Worm (Caenorhabditis elegans) whole organism, L4 larva: ENCODE results near the gene srbc-50.

ENCODE experiments used
- F26F4.8 ChIP-seq: fragments of 200-800 bp; sonication (Bioruptor generic); conservative IDR thresholded peaks from 2 replicates; pipeline ENCODE4 v1.3.6; 2022; ENCODE audit warnings: missing genetic modification characterization, missing compliant biosample characterization
- F49E8.2 ChIP-seq: sonication (generic microtip); optimal IDR thresholded peaks from 2 replicates; lab custom pipeline; 2016; ENCODE audit warnings: missing compliant biosample characterization, mild to moderate bottlenecking, missing genetic modification characterization, borderline replicate concordance
- R02D3.7 ChIP-seq: fragments of 150-350 bp; sonication (generic microtip); optimal IDR thresholded peaks from 3 replicates; lab custom pipeline; 2014; ENCODE audit warnings: missing biosample characterization, missing genetic modification characterization
- T20F7.1 ChIP-seq: fragments of 200-800 bp; sonication (Bioruptor generic); optimal IDR thresholded peaks from 2 replicates; lab custom pipeline; 2018; ENCODE audit warnings: mild to moderate bottlenecking, missing genetic modification characterization, missing compliant biosample characterization
- Y48G9A.11 ChIP-seq: fragments of 200-800 bp; sonication (Bioruptor generic); IDR thresholded peaks from 2 replicates; pipeline ENCODE4 v1.3.6; 2022; ENCODE audit warnings: missing genetic modification reagents, missing genetic modification characterization, missing compliant biosample characterization
- Y75B8A.6 ChIP-seq: fragments of 200-800 bp; sonication (Bioruptor generic); IDR thresholded peaks from 2 replicates; pipeline ENCODE4 v1.3.6; 2022; ENCODE audit warnings: missing genetic modification reagents, missing genetic modification characterization, missing compliant biosample characterization
- ZK337.2 ChIP-seq: fragments of 200-800 bp; sonication (Bioruptor generic); IDR thresholded peaks from 2 replicates; pipeline ENCODE4 v1.3.6; 2022; ENCODE audit warnings: missing genetic modification reagents, missing genetic modification characterization, missing compliant biosample characterization
- aha-1 ChIP-seq: fragments of 150-350 bp; peaks from one replicate; lab custom pipeline; 2014; ENCODE audit warnings: missing biosample characterization, missing genetic modification characterization
- ama-1 ChIP-seq: fragments of 150-350 bp; optimal IDR thresholded peaks from 2 replicates; lab custom pipeline; 2014; ENCODE audit warnings: inconsistent platforms, mixed read lengths
- ceh-32 ChIP-seq: sonication (generic microtip); optimal IDR thresholded peaks from 2 replicates; lab custom pipeline; 2016; ENCODE audit warnings: mild to moderate bottlenecking, missing genetic modification characterization, missing compliant biosample characterization; ENCODE audit not compliant: poor library complexity
- ceh-44 ChIP-seq: fragments of 200-800 bp; sonication (Bioruptor generic); IDR thresholded peaks from 2 replicates; pipeline ENCODE4 v1.3.6; 2022; ENCODE audit warnings: missing genetic modification reagents, missing genetic modification characterization, missing compliant biosample characterization
- ceh-62 ChIP-seq: sonication (generic microtip); optimal IDR thresholded peaks from 2 replicates; lab custom pipeline; 2017; ENCODE audit warnings: missing biosample characterization, missing genetic modification characterization
- ceh-82 ChIP-seq: sonication (generic microtip); optimal IDR thresholded peaks from 2 replicates; lab custom pipeline; 2017; ENCODE audit warnings: missing biosample characterization, missing genetic modification characterization
- ces-1 ChIP-seq: fragments of 150-350 bp; sonication (generic microtip); optimal IDR thresholded peaks from 4 replicates; lab custom pipeline; 2014; ENCODE audit warnings: missing biosample characterization, missing genetic modification reagents, missing genetic modification characterization
- daf-16 ChIP-seq, 3 experiments: sonication (generic microtip); optimal IDR thresholded peaks; 2 replicates each; lab custom pipeline; 2016 to 2017; ENCODE audit warnings: missing genetic modification characterization in 3 of 3, missing genetic modification reagents in 3 of 3, mild to moderate bottlenecking in 2 of 3, missing compliant biosample characterization in 2 of 3, missing biosample characterization in 1 of 3, moderate library complexity in 1 of 3
- daf-8 ChIP-seq: fragments of 200-800 bp; sonication (Bioruptor generic); IDR thresholded peaks from 2 replicates; pipeline ENCODE4 v1.3.6; 2022; ENCODE audit warnings: missing genetic modification characterization, missing compliant biosample characterization
- dmd-8 ChIP-seq: fragments of 200-800 bp; sonication (Bioruptor generic); IDR thresholded peaks from 2 replicates; pipeline ENCODE4 v1.3.6; 2022; ENCODE audit warnings: missing genetic modification characterization, missing compliant biosample characterization
- dmd-9 ChIP-seq: fragments of 200-800 bp; sonication (Bioruptor generic); IDR thresholded peaks from 2 replicates; pipeline ENCODE4 v1.3.6; 2022; ENCODE audit warnings: missing genetic modification reagents, missing genetic modification characterization, missing compliant biosample characterization
- dpl-1 ChIP-seq: fragments of 150-350 bp; optimal IDR thresholded peaks from 2 replicates; lab custom pipeline; 2014; ENCODE audit warnings: missing biosample characterization, missing genetic modification reagents, missing genetic modification characterization
- dve-1 ChIP-seq: sonication (generic microtip); optimal IDR thresholded peaks from 2 replicates; lab custom pipeline; 2017; ENCODE audit warnings: antibody characterized with exemption, mild to moderate bottlenecking, missing genetic modification characterization, missing compliant biosample characterization; ENCODE audit not compliant: insufficient read depth
- fos-1 ChIP-seq: fragments of 150-350 bp; optimal IDR thresholded peaks from 2 replicates; lab custom pipeline; 2014; ENCODE audit warnings: missing biosample characterization, missing genetic modification characterization
- gei-8 ChIP-seq: fragments of 200-800 bp; sonication (Bioruptor generic); optimal IDR thresholded peaks from 2 replicates; lab custom pipeline; 2018; ENCODE audit warnings: mild to moderate bottlenecking, missing genetic modification characterization, missing compliant biosample characterization
- hlh-30 ChIP-seq: sonication (generic microtip); optimal IDR thresholded peaks from 2 replicates; lab custom pipeline; 2017; ENCODE audit warnings: antibody characterized with exemption, mild to moderate bottlenecking, missing genetic modification characterization, missing compliant biosample characterization; ENCODE audit not compliant: insufficient read depth
- lin-1 ChIP-seq: fragments of 200-800 bp; sonication (Bioruptor generic); IDR thresholded peaks from 2 replicates; pipeline ENCODE4 v1.3.6; 2022; ENCODE audit warnings: missing genetic modification reagents, missing genetic modification characterization, missing compliant biosample characterization
- lin-13 ChIP-seq: fragments of 150-350 bp; optimal IDR thresholded peaks from 2 replicates; lab custom pipeline; 2014; ENCODE audit warnings: missing biosample characterization, missing genetic modification reagents, missing genetic modification characterization
- lin-39 ChIP-seq: fragments of 150-350 bp; optimal IDR thresholded peaks from 2 replicates; lab custom pipeline; 2014; ENCODE audit warnings: missing biosample characterization, missing genetic modification reagents, missing genetic modification characterization
- madf-9 ChIP-seq: fragments of 200-800 bp; sonication (Bioruptor generic); conservative IDR thresholded peaks from 2 replicates; pipeline ENCODE4 v1.3.6; 2022; ENCODE audit warnings: missing genetic modification reagents, missing genetic modification characterization, missing compliant biosample characterization
- mdl-1 ChIP-seq, 2 experiments: fragments of 150-350 bp in 1 of 2; sonication (generic microtip) in 1 of 2; optimal IDR thresholded peaks; 2 replicates each; lab custom pipeline; 2014 to 2017; ENCODE audit warnings: missing biosample characterization in 2 of 2, missing genetic modification characterization in 2 of 2
- mep-1 ChIP-seq: fragments of 150-350 bp; sonication (generic microtip); optimal IDR thresholded peaks from 3 replicates; lab custom pipeline; 2014; ENCODE audit warnings: missing biosample characterization, missing genetic modification characterization
- mes-2 ChIP-seq: sonication (generic microtip); optimal IDR thresholded peaks from 2 replicates; lab custom pipeline; 2016; ENCODE audit warnings: missing genotype, mild to moderate bottlenecking, missing genetic modification characterization, missing compliant biosample characterization; ENCODE audit not compliant: poor library complexity, severe bottlenecking
- mxl-3 ChIP-seq: fragments of 200-800 bp; sonication (Bioruptor generic); optimal IDR thresholded peaks from 2 replicates; lab custom pipeline; 2018; ENCODE audit warnings: mild to moderate bottlenecking, missing genetic modification characterization, missing compliant biosample characterization
- nhr-28 ChIP-seq: fragments of 150-350 bp; optimal IDR thresholded peaks from 2 replicates; lab custom pipeline; 2014; ENCODE audit warnings: missing biosample characterization, missing genetic modification characterization
- nhr-41 ChIP-seq: fragments of 200-800 bp; sonication (Bioruptor generic); IDR thresholded peaks from 2 replicates; pipeline ENCODE4 v1.3.6; 2022; ENCODE audit warnings: missing genetic modification reagents, missing genetic modification characterization, missing compliant biosample characterization
- nhr-42 ChIP-seq: fragments of 200-800 bp; sonication (Bioruptor generic); IDR thresholded peaks from 2 replicates; pipeline ENCODE4 v1.3.6; 2022; ENCODE audit warnings: missing genetic modification characterization, missing compliant biosample characterization
- nhr-6 ChIP-seq: fragments of 150-350 bp; optimal IDR thresholded peaks from 2 replicates; lab custom pipeline; 2014; ENCODE audit warnings: missing biosample characterization, missing genetic modification characterization
- nhr-77 ChIP-seq: fragments of 150-350 bp; optimal IDR thresholded peaks from 2 replicates; lab custom pipeline; 2014; ENCODE audit warnings: missing biosample characterization, missing genetic modification characterization
- pqm-1 ChIP-seq: sonication (generic microtip); optimal IDR thresholded peaks from 2 replicates; lab custom pipeline; 2017; ENCODE audit warnings: missing biosample characterization, missing genetic modification characterization
- sdz-12 ChIP-seq: fragments of 200-800 bp; sonication (Bioruptor generic); optimal IDR thresholded peaks from 2 replicates; lab custom pipeline; 2018; ENCODE audit warnings: mild to moderate bottlenecking, missing genetic modification characterization, missing compliant biosample characterization
- snpc-1.2 ChIP-seq: fragments of 200-800 bp; sonication (Bioruptor generic); IDR thresholded peaks from 2 replicates; pipeline ENCODE4 v1.3.6; 2022; ENCODE audit warnings: missing genetic modification reagents, missing genetic modification characterization, missing compliant biosample characterization
- spr-1 ChIP-seq: sonication (generic microtip); optimal IDR thresholded peaks from 2 replicates; lab custom pipeline; 2016; ENCODE audit warnings: mild to moderate bottlenecking, missing genetic modification characterization, missing compliant biosample characterization
- tag-97 ChIP-seq: fragments of 200-800 bp; sonication (Bioruptor generic); IDR thresholded peaks from 2 replicates; pipeline ENCODE4 v1.3.6; 2022; ENCODE audit warnings: missing genetic modification characterization, missing compliant biosample characterization
- tra-1 ChIP-seq: fragments of 200-800 bp; sonication (Bioruptor generic); IDR thresholded peaks from 2 replicates; pipeline ENCODE4 v1.3.6; 2022; ENCODE audit warnings: missing genetic modification reagents, missing genetic modification characterization, missing compliant biosample characterization
- unc-62 ChIP-seq, 3 experiments: fragments of 150-350 bp in 1 of 3; sonication (generic microtip); optimal IDR thresholded peaks in 2 of 3; peaks in 1 of 3; 1 replicate in 1 of 3; 2 replicates in 2 of 3; lab custom pipeline; 2014 to 2017; ENCODE audit warnings: missing biosample characterization in 3 of 3, missing genetic modification characterization in 3 of 3, missing genetic modification reagents in 3 of 3, missing genotype in 1 of 3
- vab-7 ChIP-seq: fragments of 200-800 bp; sonication (Bioruptor generic); IDR thresholded peaks from 2 replicates; pipeline ENCODE4 v1.3.6; 2022; ENCODE audit warnings: missing genetic modification reagents, missing genetic modification characterization, missing compliant biosample characterization
- zip-11 ChIP-seq: fragments of 200-800 bp; sonication (Bioruptor generic); IDR thresholded peaks from 2 replicates; pipeline ENCODE4 v1.3.6; 2022; ENCODE audit warnings: missing genetic modification characterization, missing compliant biosample characterization
- ztf-7 ChIP-seq: fragments of 150-350 bp; optimal IDR thresholded peaks from 2 replicates; lab custom pipeline; 2014; ENCODE audit warnings: missing biosample characterization, missing genetic modification characterization

srbc-50 gene

ce11 chrV:15873762-15874161 lies 49.0 kb upstream of the srbc-50 start (continued):
- TF ChIP-seq Y48G9A.11 (peak; percentile 91), mep-1 (tag; lab: Kevin White, UChicago) (no peak), snpc-1.2 (GFP tag; lab: Robert Waterston, UW) (peak; percentile 92), zip-11 (GFP tag; lab: Robert Waterston, UW) (peak; percentile 85), unc-62 (GFP tag; optimal IDR thresholded peaks at IDR 0.05 in 1 of 2; lab: Kevin White, UChicago) (no peak), unc-62 (tag; optimal IDR thresholded peaks at IDR 0.05; lab: Kevin White, UChicago) (peak; percentile 54), daf-16 (GFP tag; optimal IDR thresholded peaks at IDR 0.05; lab: Kevin White, UChicago) (peak; percentile 75 to 97), daf-16 (tag; optimal IDR thresholded peaks at IDR 0.05; lab: Kevin White, UChicago) (peak; percentile 79), ceh-82 (tag; lab: Kevin White, UChicago) (no peak), pqm-1 (tag; lab: Kevin White, UChicago) (no peak), ZK337.2 (GFP tag; lab: Robert Waterston, UW) (peak; percentile 93), lin-1 (GFP tag; lab: Robert Waterston, UW) (peak; percentile 90), nhr-77 (peak; percentile 79), Y75B8A.6 (GFP tag; lab: Robert Waterston, UW) (peak; percentile 97), fos-1 (tag; lab: Kevin White, UChicago) (no peak), ceh-44 (GFP tag; lab: Robert Waterston, UW) (peak; percentile 97), lin-39 (tag; lab: Kevin White, UChicago) (no peak)

ce11 chrV:15872273-15872672 lies 47.5 kb upstream of the srbc-50 start, which contains the start of gene str-56:
str-56 (plus strand) TSS chrV:15872573.
- TF ChIP-seq ZK337.2 (GFP tag; lab: Robert Waterston, UW): no peak
- no peak for TF ChIP-seq T20F7.1 (GFP tag; lab: Kevin White, UChicago)
- TF ChIP-seq ceh-82 (tag; lab: Kevin White, UChicago): no peak
- TF ChIP-seq nhr-28 (tag; lab: Kevin White, UChicago): no peak
- TF ChIP-seq ama-1 (lab: Kevin White, UChicago): no peak
- TF ChIP-seq nhr-41 (GFP tag; lab: Robert Waterston, UW): no peak
- no peak for TF ChIP-seq gei-8 (GFP tag; lab: Kevin White, UChicago)
- TF ChIP-seq ztf-7 (tag; lab: Kevin White, UChicago): no peak
- no peak for TF ChIP-seq dmd-9 (GFP tag; lab: Robert Waterston, UW)
- TF ChIP-seq nhr-77: no peak
- no peak for TF ChIP-seq mes-2 (tag; lab: Kevin White, UChicago)
- no peak for TF ChIP-seq madf-9 (GFP tag; lab: Robert Waterston, UW)
- no peak for TF ChIP-seq dmd-8
- no peak for TF ChIP-seq sdz-12 (GFP tag; lab: Kevin White, UChicago)
- TF ChIP-seq lin-13: no peak
- TF ChIP-seq mxl-3: no peak
- TF ChIP-seq F49E8.2 (tag; lab: Kevin White, UChicago): no peak
- no peak for TF ChIP-seq ceh-32 (tag; lab: Kevin White, UChicago)

DNA sequence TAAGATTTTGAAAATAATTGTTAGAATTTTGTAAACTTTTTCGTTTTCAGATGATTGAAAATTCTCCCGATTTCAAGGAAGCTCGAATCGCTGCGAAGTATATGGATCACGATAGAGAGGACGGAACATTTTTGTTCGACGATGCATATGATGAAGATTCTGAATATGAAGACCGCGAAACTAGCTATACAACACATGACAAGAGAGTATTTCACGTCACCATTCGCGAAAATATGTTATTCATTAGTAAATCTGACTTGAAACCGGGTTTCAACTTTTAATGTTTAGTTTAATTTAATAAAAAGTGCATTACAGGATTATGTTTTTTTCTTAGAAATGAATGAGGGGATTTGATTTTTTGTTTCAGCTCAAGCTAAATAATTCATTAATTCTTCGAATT lies 45.6 kb upstream of the srbc-50 start, which contains the start of gene str-57:
TSS of gene str-57 (plus strand) at position 301 of the 400 bp plus-strand sequence.
- no peak for TF ChIP-seq tag-97 (GFP tag; lab: Robert Waterston, UW)
- TF ChIP-seq aha-1: peak; percentile 18

DNA sequence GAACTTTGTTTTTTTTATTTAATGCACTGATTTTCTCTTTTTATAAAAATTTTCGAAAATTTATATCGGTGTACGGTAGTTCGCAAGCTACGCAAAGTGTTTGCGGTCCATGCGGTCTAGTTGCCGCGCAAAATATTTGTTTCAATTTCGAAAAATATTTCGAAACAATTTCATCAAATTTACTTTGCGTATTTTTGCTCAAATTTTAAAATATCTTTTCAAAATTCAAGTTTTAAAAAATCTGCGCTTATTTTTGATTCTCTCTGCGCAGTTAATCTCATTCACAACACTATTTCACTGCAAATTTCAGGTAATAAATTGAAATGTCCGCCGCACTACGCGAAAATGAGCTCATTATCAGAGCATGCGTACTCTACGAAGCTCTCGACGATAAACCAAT lies 42.6 kb upstream of the srbc-50 start, which contains the start of gene fbxa-197:
TSS of gene fbxa-197 (plus strand) at position 301 of the 400 bp plus-strand sequence.
- TF ChIP-seq F26F4.8 (GFP tag; lab: Robert Waterston, UW) (no peak), spr-1 (tag; lab: Kevin White, UChicago) (no peak), tag-97 (GFP tag; lab: Robert Waterston, UW) (no peak), mdl-1 (tag; optimal IDR thresholded peaks at IDR 0.05; lab: Kevin White, UChicago) (no peak), ces-1 (GFP tag; lab: Kevin White, UChicago) (no peak), tra-1 (GFP tag; lab: Robert Waterston, UW) (no peak), vab-7 (GFP tag; lab: Robert Waterston, UW) (no peak), madf-9 (GFP tag; lab: Robert Waterston, UW) (no peak), daf-8 (GFP tag; lab: Robert Waterston, UW) (no peak), nhr-6 (no peak), dve-1 (no peak), ZK337.2 (GFP tag; lab: Robert Waterston, UW) (no peak), ceh-62 (tag; lab: Kevin White, UChicago) (no peak), hlh-30 (tag; lab: Kevin White, UChicago) (no peak), nhr-42 (GFP tag; lab: Robert Waterston, UW) (no peak), dpl-1 (GFP tag; lab: Kevin White, UChicago) (no peak), R02D3.7 (tag; lab: Kevin White, UChicago) (no peak)
